Worm (Caenorhabditis elegans) whole organism, mixed stage, embryonic: ENCODE measurements around the gene C28G1.10.

Experiments used
- ces-1 ChIP-seq: fragments of 150-350 bp; optimal IDR thresholded peaks from 2 replicates; lab custom pipeline; 2014; ENCODE audit warnings: missing biosample characterization, missing genetic modification reagents, missing genetic modification characterization
- mab-5 ChIP-seq: fragments of 150-350 bp; optimal IDR thresholded peaks from 2 replicates; lab custom pipeline; 2014; ENCODE audit warnings: missing biosample characterization, missing genetic modification characterization
- snpc-4 ChIP-seq: fragments of 150-350 bp; optimal IDR thresholded peaks from 2 replicates; lab custom pipeline; 2014; ENCODE audit warnings: missing biosample characterization, missing genetic modification characterization

DNA sequence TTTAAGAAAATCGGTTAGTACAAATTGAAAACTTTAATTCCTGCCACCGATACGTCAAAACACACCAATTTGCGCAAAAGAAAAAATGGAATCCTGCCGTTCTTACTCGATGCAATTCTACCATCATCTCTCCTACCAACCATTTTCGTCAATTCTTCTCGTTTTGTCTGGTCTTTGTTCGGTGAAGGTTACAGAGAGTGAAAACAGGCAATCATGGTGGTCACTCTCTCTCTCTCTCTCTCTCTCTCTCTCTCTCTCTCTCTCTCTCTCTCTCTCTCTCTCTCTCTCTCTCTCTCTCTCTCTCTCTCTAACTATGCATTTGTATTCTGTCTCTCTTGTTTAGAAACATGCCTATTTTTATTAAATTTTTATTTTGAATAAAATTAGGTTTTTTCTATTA, 35.2 kb downstream of the C28G1.10 start:
- TF ChIP-seq mab-5 (tag; lab: Kevin White, UChicago), result no peak
- no peak for TF ChIP-seq ces-1
- TF ChIP-seq snpc-4, result no peak
